Worm (Caenorhabditis elegans) whole organism, L4 larva: ENCODE measurements around the gene T04C12.33.

Source experiments
- F26F4.8 ChIP-seq: fragments of 200-800 bp; sonication (Bioruptor generic); conservative IDR thresholded peaks from 2 replicates; pipeline ENCODE4 v1.3.6; 2022; ENCODE audit warnings: missing genetic modification characterization, missing compliant biosample characterization
- F37D6.2 ChIP-seq: sonication (generic microtip); optimal IDR thresholded peaks from 2 replicates; lab custom pipeline; 2016; ENCODE audit warnings: mild to moderate bottlenecking, missing genetic modification characterization, missing compliant biosample characterization
- F49E8.2 ChIP-seq: sonication (generic microtip); optimal IDR thresholded peaks from 2 replicates; lab custom pipeline; 2016; ENCODE audit warnings: missing compliant biosample characterization, mild to moderate bottlenecking, missing genetic modification characterization, borderline replicate concordance
- T20F7.1 ChIP-seq: fragments of 200-800 bp; sonication (Bioruptor generic); optimal IDR thresholded peaks from 2 replicates; lab custom pipeline; 2018; ENCODE audit warnings: mild to moderate bottlenecking, missing genetic modification characterization, missing compliant biosample characterization
- T26A8.4 ChIP-seq: fragments of 200-800 bp; sonication (Bioruptor generic); IDR thresholded peaks from 2 replicates; pipeline ENCODE4 v1.3.6; 2022; ENCODE audit warnings: missing genetic modification characterization, missing compliant biosample characterization
- Y48G9A.11 ChIP-seq: fragments of 200-800 bp; sonication (Bioruptor generic); IDR thresholded peaks from 2 replicates; pipeline ENCODE4 v1.3.6; 2022; ENCODE audit warnings: missing genetic modification reagents, missing genetic modification characterization, missing compliant biosample characterization
- aha-1 ChIP-seq: fragments of 150-350 bp; peaks from one replicate; lab custom pipeline; 2014; ENCODE audit warnings: missing biosample characterization, missing genetic modification characterization
- ctbp-1 ChIP-seq: fragments of 200-800 bp; sonication (Bioruptor generic); IDR thresholded peaks from 2 replicates; pipeline ENCODE4 v1.3.6; 2022; ENCODE audit warnings: missing genetic modification reagents, missing genetic modification characterization, missing compliant biosample characterization
- daf-16 ChIP-seq, 3 experiments: sonication (generic microtip); optimal IDR thresholded peaks; 2 replicates each; lab custom pipeline; 2016 to 2017; ENCODE audit warnings: missing genetic modification characterization in 3 of 3, missing genetic modification reagents in 3 of 3, mild to moderate bottlenecking in 2 of 3, missing compliant biosample characterization in 2 of 3, missing biosample characterization in 1 of 3, moderate library complexity in 1 of 3
- daf-19 ChIP-seq: fragments of 200-800 bp; sonication (Bioruptor generic); conservative IDR thresholded peaks from 2 replicates; pipeline ENCODE4 v1.3.6; 2022; ENCODE audit warnings: missing genetic modification characterization, missing compliant biosample characterization
- dmd-9 ChIP-seq: fragments of 200-800 bp; sonication (Bioruptor generic); IDR thresholded peaks from 2 replicates; pipeline ENCODE4 v1.3.6; 2022; ENCODE audit warnings: missing genetic modification reagents, missing genetic modification characterization, missing compliant biosample characterization
- dpl-1 ChIP-seq: fragments of 150-350 bp; optimal IDR thresholded peaks from 2 replicates; lab custom pipeline; 2014; ENCODE audit warnings: missing biosample characterization, missing genetic modification reagents, missing genetic modification characterization
- duxl-1 ChIP-seq: sonication (generic microtip); optimal IDR thresholded peaks from 2 replicates; lab custom pipeline; 2016; ENCODE audit warnings: mild to moderate bottlenecking, missing genetic modification characterization, moderate library complexity, missing compliant biosample characterization; ENCODE audit not compliant: poor library complexity
- dve-1 ChIP-seq: sonication (generic microtip); optimal IDR thresholded peaks from 2 replicates; lab custom pipeline; 2017; ENCODE audit warnings: antibody characterized with exemption, mild to moderate bottlenecking, missing genetic modification characterization, missing compliant biosample characterization; ENCODE audit not compliant: insufficient read depth
- egl-27 ChIP-seq: sonication (generic microtip); optimal IDR thresholded peaks from 3 replicates; lab custom pipeline; 2017; ENCODE audit warnings: missing biosample characterization, missing genetic modification reagents, missing genetic modification characterization
- fkh-10 ChIP-seq: fragments of 150-350 bp; optimal IDR thresholded peaks from 2 replicates; lab custom pipeline; 2014; ENCODE audit warnings: missing biosample characterization, missing genetic modification reagents, missing genetic modification characterization
- hif-1 ChIP-seq, 2 experiments: sonication (generic microtip); optimal IDR thresholded peaks; 2 replicates each; lab custom pipeline; 2016 to 2017; ENCODE audit warnings: missing compliant biosample characterization in 2 of 2, missing genetic modification characterization in 2 of 2, missing genetic modification reagents in 2 of 2, missing genotype in 2 of 2, mild to moderate bottlenecking in 1 of 2
- hlh-11 ChIP-seq: fragments of 200-800 bp; sonication (Bioruptor generic); optimal IDR thresholded peaks from 2 replicates; lab custom pipeline; 2018; ENCODE audit warnings: mild to moderate bottlenecking, missing genetic modification characterization, missing compliant biosample characterization
- hlh-30 ChIP-seq: sonication (generic microtip); optimal IDR thresholded peaks from 2 replicates; lab custom pipeline; 2017; ENCODE audit warnings: antibody characterized with exemption, mild to moderate bottlenecking, missing genetic modification characterization, missing compliant biosample characterization; ENCODE audit not compliant: insufficient read depth
- lin-1 ChIP-seq: fragments of 200-800 bp; sonication (Bioruptor generic); IDR thresholded peaks from 2 replicates; pipeline ENCODE4 v1.3.6; 2022; ENCODE audit warnings: missing genetic modification reagents, missing genetic modification characterization, missing compliant biosample characterization
- lin-13 ChIP-seq: fragments of 150-350 bp; optimal IDR thresholded peaks from 2 replicates; lab custom pipeline; 2014; ENCODE audit warnings: missing biosample characterization, missing genetic modification reagents, missing genetic modification characterization
- lin-29 ChIP-seq: fragments of 200-800 bp; sonication (Bioruptor generic); IDR thresholded peaks from 2 replicates; pipeline ENCODE4 v1.3.6; 2022; ENCODE audit warnings: missing genetic modification reagents, missing genetic modification characterization, missing compliant biosample characterization
- lir-3 ChIP-seq: sonication (generic microtip); optimal IDR thresholded peaks from 2 replicates; lab custom pipeline; 2016; ENCODE audit warnings: mild to moderate bottlenecking, missing genetic modification characterization, missing compliant biosample characterization
- lsy-2 ChIP-seq, 2 experiments: fragments of 150-350 bp in 1 of 2; sonication (generic microtip) in 1 of 2; optimal IDR thresholded peaks; 2 replicates each; lab custom pipeline; 2014 to 2017; ENCODE audit warnings: missing biosample characterization in 2 of 2, missing genetic modification characterization in 2 of 2
- mdl-1 ChIP-seq, 2 experiments: fragments of 150-350 bp in 1 of 2; sonication (generic microtip) in 1 of 2; optimal IDR thresholded peaks; 2 replicates each; lab custom pipeline; 2014 to 2017; ENCODE audit warnings: missing biosample characterization in 2 of 2, missing genetic modification characterization in 2 of 2
- nhr-102 ChIP-seq: sonication (generic microtip); optimal IDR thresholded peaks from 2 replicates; lab custom pipeline; 2016; ENCODE audit warnings: mild to moderate bottlenecking, missing genetic modification characterization, moderate library complexity, missing compliant biosample characterization
- nhr-11 ChIP-seq: fragments of 150-350 bp; optimal IDR thresholded peaks from 2 replicates; lab custom pipeline; 2014; ENCODE audit warnings: missing biosample characterization, missing genetic modification characterization
- nhr-25 ChIP-seq: sonication (generic microtip); optimal IDR thresholded peaks from 2 replicates; lab custom pipeline; 2017; ENCODE audit warnings: missing genetic modification characterization, mild to moderate bottlenecking, missing compliant biosample characterization, antibody characterized with exemption, moderate library complexity, borderline replicate concordance; ENCODE audit not compliant: insufficient read depth
- nhr-77 ChIP-seq: fragments of 150-350 bp; optimal IDR thresholded peaks from 2 replicates; lab custom pipeline; 2014; ENCODE audit warnings: missing biosample characterization, missing genetic modification characterization
- pha-4 ChIP-seq, 2 experiments: fragments of 150-350 bp in 1 of 2; fragments of 200-800 bp in 1 of 2; sonication (Bioruptor generic) in 1 of 2; IDR thresholded peaks in 1 of 2; optimal IDR thresholded peaks in 1 of 2; 2 replicates each; pipeline versions ENCODE4 v1.3.6 to Lab custom; 2014 to 2022; ENCODE audit warnings: missing genetic modification characterization in 2 of 2, missing genetic modification reagents in 2 of 2, missing biosample characterization in 1 of 2, missing compliant biosample characterization in 1 of 2
- pqm-1 ChIP-seq: sonication (generic microtip); optimal IDR thresholded peaks from 2 replicates; lab custom pipeline; 2017; ENCODE audit warnings: missing biosample characterization, missing genetic modification characterization
- rbr-2 ChIP-seq: sonication (generic microtip); optimal IDR thresholded peaks from 2 replicates; lab custom pipeline; 2016; ENCODE audit warnings: missing genotype, missing genetic modification characterization, missing compliant biosample characterization
- sdz-12 ChIP-seq: fragments of 200-800 bp; sonication (Bioruptor generic); optimal IDR thresholded peaks from 2 replicates; lab custom pipeline; 2018; ENCODE audit warnings: mild to moderate bottlenecking, missing genetic modification characterization, missing compliant biosample characterization
- skn-1 ChIP-seq: fragments of 150-350 bp; optimal IDR thresholded peaks from 2 replicates; lab custom pipeline; 2014; ENCODE audit warnings: missing biosample characterization, missing genetic modification characterization
- tag-97 ChIP-seq: fragments of 200-800 bp; sonication (Bioruptor generic); IDR thresholded peaks from 2 replicates; pipeline ENCODE4 v1.3.6; 2022; ENCODE audit warnings: missing genetic modification characterization, missing compliant biosample characterization
- unc-130 ChIP-seq: sonication (generic microtip); optimal IDR thresholded peaks from 2 replicates; lab custom pipeline; 2016; ENCODE audit warnings: missing genetic modification reagents, missing genetic modification characterization, missing compliant biosample characterization
- unc-62 ChIP-seq, 3 experiments: fragments of 150-350 bp in 1 of 3; sonication (generic microtip); optimal IDR thresholded peaks in 2 of 3; peaks in 1 of 3; 1 replicate in 1 of 3; 2 replicates in 2 of 3; lab custom pipeline; 2014 to 2017; ENCODE audit warnings: missing biosample characterization in 3 of 3, missing genetic modification characterization in 3 of 3, missing genetic modification reagents in 3 of 3, missing genotype in 1 of 3
- vab-7 ChIP-seq: fragments of 200-800 bp; sonication (Bioruptor generic); IDR thresholded peaks from 2 replicates; pipeline ENCODE4 v1.3.6; 2022; ENCODE audit warnings: missing genetic modification reagents, missing genetic modification characterization, missing compliant biosample characterization
- zag-1 ChIP-seq: fragments of 150-350 bp; optimal IDR thresholded peaks from 2 replicates; lab custom pipeline; 2014; ENCODE audit warnings: missing biosample characterization, missing genetic modification characterization

T04C12.33 gene

DNA sequence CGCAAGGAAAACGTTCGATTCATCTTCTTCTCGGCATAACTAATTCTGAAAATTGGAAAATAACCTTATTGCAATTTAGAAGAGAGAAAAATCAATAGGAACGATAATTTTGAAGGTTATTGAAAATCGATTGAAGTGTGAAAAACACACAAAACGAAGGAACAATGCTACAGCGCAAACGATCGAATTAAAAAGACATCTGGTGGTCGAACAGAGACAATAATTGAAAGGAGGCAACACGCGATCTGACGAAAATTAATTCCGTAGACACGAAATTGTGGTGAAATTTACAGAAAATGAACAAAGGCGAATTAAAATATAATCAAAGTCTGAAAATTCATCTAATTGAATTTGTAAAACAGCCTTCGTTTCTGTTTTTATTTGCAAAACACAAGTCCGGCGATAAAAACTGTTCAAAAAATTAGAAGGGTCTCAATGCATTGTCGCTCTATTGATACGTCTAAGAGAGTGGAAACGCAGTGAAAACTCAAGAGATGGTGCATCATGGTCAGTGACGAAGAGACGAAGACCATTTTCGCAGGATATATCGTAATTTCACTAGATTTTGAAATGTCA lies 12.6 kb upstream of the T04C12.33 start, which contains the start of gene pak-2 (continued):
- TF ChIP-seq lin-29 (no peak), ctbp-1 (GFP tag; lab: Robert Waterston, UW) (no peak), dve-1 (tag; lab: Kevin White, UChicago) (peak; percentile 74), duxl-1 (tag; lab: Kevin White, UChicago) (peak; percentile 28), unc-130 (GFP tag; lab: Kevin White, UChicago) (peak; percentile 91), nhr-25 (tag; lab: Kevin White, UChicago) (peak; percentile 62), lin-13 (GFP tag; lab: Kevin White, UChicago) (peak; percentile 69), pqm-1 (tag; lab: Kevin White, UChicago) (peak; percentile 0), T20F7.1 (GFP tag; lab: Kevin White, UChicago) (peak; percentile 82), daf-16 (GFP tag; optimal IDR thresholded peaks at IDR 0.05; lab: Kevin White, UChicago) (no peak), daf-16 (tag; optimal IDR thresholded peaks at IDR 0.05; lab: Kevin White, UChicago) (peak; percentile 39), T26A8.4 (no peak), fkh-10 (GFP tag; lab: Kevin White, UChicago) (peak; percentile 90), egl-27 (tag; lab: Kevin White, UChicago) (no peak), aha-1 (tag; lab: Kevin White, UChicago) (no peak), skn-1 (no peak), F49E8.2 (tag; lab: Kevin White, UChicago) (no peak), mdl-1 (tag; optimal IDR thresholded peaks at IDR 0.05; lab: Kevin White, UChicago) (peak in 1 of 2 experiments; percentile 58), vab-7 (peak; percentile 67), tag-97 (GFP tag; lab: Robert Waterston, UW) (no peak), F26F4.8 (GFP tag; lab: Robert Waterston, UW) (no peak), daf-19 (GFP tag; lab: Robert Waterston, UW) (0 out of 2 replicates have a peak, but pooled peaks have one; percentile 44), sdz-12 (GFP tag; lab: Kevin White, UChicago) (no peak), rbr-2 (tag; lab: Kevin White, UChicago) (peak; percentile 68), hlh-11 (tag; lab: Kevin White, UChicago) (peak; percentile 72), Y48G9A.11 (GFP tag; lab: Robert Waterston, UW) (0 out of 2 replicates have a peak, but pooled peaks have one; percentile 45), hlh-30 (tag; lab: Kevin White, UChicago) (peak; percentile 57), nhr-11 (tag; lab: Kevin White, UChicago) (peak; percentile 71), zag-1 (tag; lab: Kevin White, UChicago) (no peak), dpl-1 (GFP tag; lab: Kevin White, UChicago) (peak; percentile 65), lir-3 (no peak), unc-62 (GFP tag; optimal IDR thresholded peaks at IDR 0.05 in 1 of 2; lab: Kevin White, UChicago) (peak in 1 of 2 experiments; percentile 52), unc-62 (tag; optimal IDR thresholded peaks at IDR 0.05; lab: Kevin White, UChicago) (no peak), nhr-77 (tag; lab: Kevin White, UChicago) (peak; percentile 83), pha-4 (GFP tag; IDR thresholded peaks at IDR 0.05; lab: Robert Waterston, UW) (0 out of 2 replicates have a peak, but pooled peaks have one; percentile 8), pha-4 (tag; optimal IDR thresholded peaks at IDR 0.05; lab: Kevin White, UChicago) (no peak), lsy-2 (tag; optimal IDR thresholded peaks at IDR 0.05; lab: Kevin White, UChicago) (peak; percentile 38 to 83), F37D6.2 (tag; lab: Kevin White, UChicago) (peak; percentile 46), lin-1 (GFP tag; lab: Robert Waterston, UW) (no peak), dmd-9 (GFP tag; lab: Robert Waterston, UW) (0 out of 2 replicates have a peak, but pooled peaks have one; percentile 49), hif-1 (tag; optimal IDR thresholded peaks at IDR 0.05; lab: Kevin White, UChicago) (peak in 1 of 2 experiments; percentile 93), nhr-102 (tag; lab: Kevin White, UChicago) (no peak)
